Fruit fly (Drosophila melanogaster) whole organism, prepupa: Measurements from ENCODE around the gene CG15386.

ENCODE experiments used
- CG10669 ChIP-seq: fragments of 200-800 bp; sonication (Bioruptor generic); optimal IDR thresholded peaks from 3 replicates; lab custom pipeline; 2018; ENCODE audit warnings: missing biosample characterization, mild to moderate bottlenecking, missing genetic modification characterization, moderate library complexity
- CG6163 ChIP-seq: fragments of 200-800 bp; sonication (Bioruptor generic); IDR thresholded peaks from 3 replicates; pipeline ENCODE4 v1.3.6; 2022; ENCODE audit warnings: missing biosample characterization, missing genetic modification characterization
- CG6276 ChIP-seq: fragments of 200-800 bp; sonication (Bioruptor generic); optimal IDR thresholded peaks from 2 replicates; lab custom pipeline; 2017; ENCODE audit warnings: missing biosample characterization, mild to moderate bottlenecking, missing genetic modification characterization
- CG6854 ChIP-seq: fragments of 200-800 bp; sonication (Bioruptor generic); optimal IDR thresholded peaks from 2 replicates; lab custom pipeline; 2017; ENCODE audit warnings: missing biosample characterization, mild to moderate bottlenecking, missing genetic modification characterization
- Hr39 ChIP-seq: fragments of 200-800 bp; sonication (Bioruptor generic); optimal IDR thresholded peaks from 2 replicates; lab custom pipeline; 2016; ENCODE audit warnings: missing biosample characterization, missing genetic modification characterization
- Sox102F ChIP-seq: fragments of 200-800 bp; sonication (Bioruptor generic); optimal IDR thresholded peaks from 2 replicates; lab custom pipeline; 2016; ENCODE audit warnings: missing biosample characterization, mild to moderate bottlenecking, missing genetic modification characterization
- achi ChIP-seq: fragments of 200-800 bp; sonication (Bioruptor generic); optimal IDR thresholded peaks from 3 replicates; lab custom pipeline; 2016; ENCODE audit warnings: missing biosample characterization, missing genetic modification characterization

DNA sequence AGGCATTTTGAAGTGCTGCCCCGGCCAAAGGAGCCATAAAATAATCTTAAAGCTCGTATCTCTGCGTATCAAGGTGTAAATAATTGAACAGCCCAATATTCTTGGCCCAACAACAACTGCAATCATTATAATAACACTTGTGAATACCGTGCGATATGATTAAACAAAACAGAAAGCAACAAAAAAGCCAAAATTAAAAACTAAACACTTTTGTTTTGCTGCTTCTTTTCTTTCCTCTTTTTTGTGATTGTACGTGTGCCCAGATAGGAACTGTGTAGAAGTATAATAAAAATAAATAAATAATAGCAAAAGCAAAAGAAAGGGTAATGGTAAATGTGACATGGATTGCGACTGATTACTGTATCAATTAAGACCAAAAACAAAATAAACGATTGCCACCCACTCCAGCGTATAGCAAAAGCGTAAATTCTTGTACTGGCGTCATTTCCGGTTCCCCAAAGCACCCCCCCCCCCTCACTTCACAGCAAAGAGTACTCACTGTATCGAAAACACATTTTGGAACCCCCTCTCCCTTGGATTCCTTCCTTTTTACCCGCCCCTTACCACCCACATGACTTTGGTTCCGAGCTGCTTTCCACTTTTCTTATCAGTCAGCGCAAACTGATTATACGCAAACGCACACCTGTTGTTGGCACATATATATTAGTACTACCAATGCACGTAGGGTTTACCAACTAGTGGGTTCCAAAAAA, 45.5 kb downstream of the CG15386 start:
- TF ChIP-seq Sox102F (GFP tag; lab: Kevin White, UChicago) (no peak), CG6163 (no peak), achi (GFP tag; lab: Kevin White, UChicago) (no peak), CG10669 (GFP tag; lab: Kevin White, UChicago) (no peak), CG6276 (GFP tag; lab: Kevin White, UChicago) (no peak), CG6854 (GFP tag; lab: Kevin White, UChicago) (peak; percentile 26), Hr39 (GFP tag; lab: Kevin White, UChicago) (no peak)
